Worm (Caenorhabditis elegans) whole organism, young adult: ENCODE measurements around the gene oac-23.

Experiments
- F22D6.2 ChIP-seq: sonication (generic microtip); optimal IDR thresholded peaks from 2 replicates; lab custom pipeline; 2016; ENCODE audit warnings: mild to moderate bottlenecking, missing genetic modification characterization, missing compliant biosample characterization
- ama-1 ChIP-seq, 3 experiments: fragments of 150-350 bp in 1 of 3; sonication (generic microtip) in 2 of 3; optimal IDR thresholded peaks; 2 replicates each; lab custom pipeline; 2014 to 2018; ENCODE audit warnings: missing biosample characterization in 2 of 3, missing genetic modification characterization in 2 of 3, missing genetic modification reagents in 2 of 3
- aptf-2 ChIP-seq: fragments of 200-800 bp; sonication (Bioruptor generic); conservative IDR thresholded peaks from 2 replicates; pipeline ENCODE4 v1.3.6; 2022; ENCODE audit warnings: missing genetic modification reagents, missing genetic modification characterization, missing compliant biosample characterization
- let-607 ChIP-seq, 2 experiments: fragments of 200-800 bp in 1 of 2; sonication (Bioruptor generic) in 1 of 2; sonication (generic microtip) in 1 of 2; optimal IDR thresholded peaks; 2 replicates each; lab custom pipeline; 2016 to 2018; ENCODE audit warnings: mild to moderate bottlenecking in 2 of 2, missing compliant biosample characterization in 2 of 2, missing genetic modification characterization in 2 of 2, moderate library complexity in 2 of 2, missing genotype in 1 of 2
- lin-40 ChIP-seq: sonication (generic microtip); optimal IDR thresholded peaks from 2 replicates; lab custom pipeline; 2016; ENCODE audit warnings: missing genetic modification characterization, mild to moderate bottlenecking, missing compliant biosample characterization, missing genotype, missing genetic modification reagents
- nhr-27 ChIP-seq: fragments of 200-800 bp; sonication (Bioruptor generic); optimal IDR thresholded peaks from 2 replicates; lab custom pipeline; 2018; ENCODE audit warnings: mild to moderate bottlenecking, missing genetic modification characterization, moderate library complexity, missing compliant biosample characterization
- unc-62 ChIP-seq: fragments of 150-350 bp; optimal IDR thresholded peaks from 2 replicates; lab custom pipeline; 2014; ENCODE audit warnings: missing biosample characterization, missing genetic modification reagents, missing genetic modification characterization

ce11 chrIV:3847489-3847888 lies 33.8 kb upstream of the oac-23 start:
- TF ChIP-seq F22D6.2 (tag; lab: Kevin White, UChicago) (no peak), ama-1 (optimal IDR thresholded peaks at IDR 0.05; lab: Kevin White, UChicago) (no peak), ama-1 (GFP tag; optimal IDR thresholded peaks at IDR 0.05; lab: Kevin White, UChicago) (no peak), unc-62 (GFP tag; lab: Kevin White, UChicago) (no peak), nhr-27 (tag; lab: Kevin White, UChicago) (no peak), aptf-2 (GFP tag; lab: Robert Waterston, UW) (no peak), lin-40 (tag; lab: Kevin White, UChicago) (no peak), let-607 (tag; optimal IDR thresholded peaks at IDR 0.05; lab: Kevin White, UChicago) (no peak)
